Worm (Caenorhabditis elegans): ENCODE results near the gene F57G4.11.

DNA sequence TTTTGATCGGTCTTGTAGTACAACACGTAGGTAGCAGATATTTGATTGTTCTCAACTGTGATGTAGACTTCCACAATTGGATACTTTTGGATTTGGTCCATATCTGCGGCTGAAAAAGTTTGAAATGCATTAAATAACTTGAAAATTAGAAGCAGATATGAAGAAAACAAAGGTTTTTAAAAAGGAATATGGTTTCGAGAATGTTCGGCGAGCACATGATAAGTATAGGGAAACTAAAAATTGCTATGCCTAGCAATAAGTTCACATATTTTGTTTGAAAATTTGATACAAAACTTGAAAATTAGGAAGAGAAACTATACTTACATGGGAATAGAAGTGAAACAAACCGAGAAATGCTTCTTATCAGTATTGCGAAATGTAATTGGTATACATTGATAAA is 9.4 kb upstream of the F57G4.11 start, which contains the start of gene Y6G8.5:
- TF ChIP-seq ama-1 (optimal IDR thresholded peaks at IDR 0.05) (no peak), ceh-13 (GFP tag; optimal IDR thresholded peaks at IDR 0.05) (no peak), ceh-36 (tag; optimal IDR thresholded peaks at IDR 0.05) (no peak), pes-1 (GFP tag; IDR thresholded peaks at IDR 0.05) (no peak), flt-1 (GFP tag; IDR thresholded peaks at IDR 0.05) (no peak), F13C5.2 (tag; optimal IDR thresholded peaks at IDR 0.05) (no peak), B0310.2 (tag; optimal IDR thresholded peaks at IDR 0.05) (no peak), tbx-37 (GFP tag; conservative IDR thresholded peaks at IDR 0.05) (no peak), tbx-11 (GFP tag; IDR thresholded peaks at IDR 0.05) (no peak), scrt-1 (GFP tag; IDR thresholded peaks at IDR 0.05) (no peak), ets-7 (tag; optimal IDR thresholded peaks at IDR 0.05) (no peak)
